Fruit fly (Drosophila melanogaster) whole organism, embryonic: Measurements from ENCODE around the gene CG10343.

Experiments
- Asciz ChIP-seq: fragments of 200-800 bp; sonication (Bioruptor generic); optimal IDR thresholded peaks from 2 replicates; lab custom pipeline; 2017; ENCODE audit warnings: missing biosample characterization, mild to moderate bottlenecking, missing genetic modification characterization, missing genetic modification reagents
- CG10147 ChIP-seq: fragments of 200-800 bp; sonication (Bioruptor generic); optimal IDR thresholded peaks from 2 replicates; lab custom pipeline; 2019; ENCODE audit warnings: missing biosample characterization, mild to moderate bottlenecking, missing genetic modification characterization, moderate library complexity
- CG12942 ChIP-seq: fragments of 200-800 bp; sonication (Bioruptor generic); optimal IDR thresholded peaks from 3 replicates; lab custom pipeline; 2016; ENCODE audit warnings: missing biosample characterization, missing genetic modification characterization
- CG13287 ChIP-seq: fragments of 200-800 bp; sonication (Bioruptor generic); IDR thresholded peaks from 2 replicates; pipeline ENCODE4 v1.3.6; 2022; ENCODE audit warnings: missing biosample characterization, missing genetic modification characterization; ENCODE audit not compliant: partially characterized antibody
- CG13424 ChIP-seq: fragments of 200-800 bp; sonication (Bioruptor generic); optimal IDR thresholded peaks from 2 replicates; lab custom pipeline; 2019; ENCODE audit warnings: missing biosample characterization, mild to moderate bottlenecking, missing genetic modification characterization, moderate library complexity
- CG16863 ChIP-seq: fragments of 200-800 bp; sonication (Bioruptor generic); optimal IDR thresholded peaks from 3 replicates; lab custom pipeline; 2016; ENCODE audit warnings: missing biosample characterization, missing genetic modification characterization
- CG17612 ChIP-seq: fragments of 200-800 bp; sonication (Bioruptor generic); IDR thresholded peaks from 2 replicates; pipeline ENCODE4 v1.3.6; 2022; ENCODE audit warnings: missing biosample characterization, missing genetic modification characterization
- CG3726 ChIP-seq: fragments of 200-800 bp; sonication (Bioruptor generic); IDR thresholded peaks from 3 replicates; pipeline ENCODE4, ENCODE4 v1.3.6; 2022; ENCODE audit warnings: missing biosample characterization, missing genetic modification characterization
- CG4404 ChIP-seq: fragments of 200-800 bp; sonication (Bioruptor generic); IDR thresholded peaks from 2 replicates; pipeline ENCODE4 v1.3.6; 2022; ENCODE audit warnings: missing biosample characterization, missing genetic modification characterization
- CG4424 ChIP-seq: fragments of 200-800 bp; sonication (Bioruptor generic); optimal IDR thresholded peaks from 3 replicates; lab custom pipeline; 2016; ENCODE audit warnings: missing biosample characterization, missing genetic modification characterization
- CG4730 ChIP-seq: fragments of 200-800 bp; sonication (Bioruptor generic); IDR thresholded peaks from 2 replicates; pipeline ENCODE4 v1.3.6; 2022; ENCODE audit warnings: missing biosample characterization, missing genetic modification characterization
- CG6683 ChIP-seq: fragments of 200-800 bp; sonication (Bioruptor generic); optimal IDR thresholded peaks from 2 replicates; lab custom pipeline; 2017; ENCODE audit warnings: missing biosample characterization, mild to moderate bottlenecking, missing genetic modification characterization, missing genetic modification reagents
- CG6765 ChIP-seq: fragments of 200-800 bp; sonication (Bioruptor generic); optimal IDR thresholded peaks from 3 replicates; lab custom pipeline; 2017; ENCODE audit warnings: missing biosample characterization, mild to moderate bottlenecking, missing genetic modification characterization
- CG7372 ChIP-seq: fragments of 200-800 bp; sonication (Bioruptor generic); IDR thresholded peaks from 2 replicates; pipeline ENCODE4 v1.3.6; 2022; ENCODE audit warnings: missing biosample characterization, missing genetic modification characterization
- CG7556 ChIP-seq: fragments of 200-800 bp; sonication (Bioruptor generic); optimal IDR thresholded peaks from 2 replicates; lab custom pipeline; 2017; ENCODE audit warnings: missing biosample characterization, mild to moderate bottlenecking, missing genetic modification characterization
- CG7786 ChIP-seq: fragments of 200-800 bp; sonication (Bioruptor generic); optimal IDR thresholded peaks from 2 replicates; lab custom pipeline; 2016; ENCODE audit warnings: missing biosample characterization, missing genetic modification characterization
- CG8924 ChIP-seq: fragments of 200-800 bp; optimal IDR thresholded peaks from 3 replicates; lab custom pipeline; 2019; ENCODE audit warnings: missing biosample characterization, mild to moderate bottlenecking, missing genetic modification characterization, moderate library complexity
- Dip3 ChIP-seq: fragments of 200-800 bp; sonication (Bioruptor generic); optimal IDR thresholded peaks from 3 replicates; lab custom pipeline; 2016; ENCODE audit warnings: missing biosample characterization, missing genetic modification characterization
- Elba2 ChIP-seq: fragments of 200-800 bp; sonication (Bioruptor generic); optimal IDR thresholded peaks from 3 replicates; lab custom pipeline; 2016; ENCODE audit warnings: missing biosample characterization, missing genetic modification characterization
- HLHmδ ChIP-seq: fragments of 200-800 bp; sonication (Bioruptor generic); optimal IDR thresholded peaks from 2 replicates; lab custom pipeline; 2018; ENCODE audit warnings: missing biosample characterization, mild to moderate bottlenecking, missing genetic modification characterization, moderate library complexity
- Lhr ChIP-seq: fragments of 200-800 bp; sonication (Bioruptor generic); optimal IDR thresholded peaks from 3 replicates; lab custom pipeline; 2017; ENCODE audit warnings: mild to moderate bottlenecking, missing biosample characterization, missing genetic modification reagents, missing genetic modification characterization
- Nf-YB ChIP-seq: fragments of 200-800 bp; sonication (Bioruptor generic); optimal IDR thresholded peaks from 3 replicates; lab custom pipeline; 2019; ENCODE audit warnings: missing biosample characterization, mild to moderate bottlenecking, missing genetic modification characterization, moderate library complexity
- Oaz ChIP-seq: fragments of 200-800 bp; sonication (Bioruptor generic); IDR thresholded peaks from 2 replicates; pipeline ENCODE4 v1.3.6; 2022; ENCODE audit warnings: missing biosample characterization, missing genetic modification characterization
- Opbp ChIP-seq: fragments of 200-800 bp; sonication (Bioruptor generic); IDR thresholded peaks from 3 replicates; pipeline ENCODE4 v1.3.6; 2022; ENCODE audit warnings: missing biosample characterization, missing genetic modification characterization; ENCODE audit not compliant: partially characterized antibody
- Ptx1 ChIP-seq: fragments of 200-800 bp; sonication (Bioruptor generic); IDR thresholded peaks from 2 replicates; pipeline ENCODE4 v1.3.6; 2022; ENCODE audit warnings: missing biosample characterization, missing genetic modification characterization
- Sry-δ ChIP-seq: fragments of 200-800 bp; sonication (Bioruptor generic); optimal IDR thresholded peaks from 2 replicates; lab custom pipeline; 2016; ENCODE audit warnings: missing biosample characterization, missing genetic modification characterization
- Ssrp ChIP-seq: fragments of 200-800 bp; sonication (Bioruptor generic); optimal IDR thresholded peaks from 2 replicates; lab custom pipeline; 2018; ENCODE audit warnings: missing biosample characterization, mild to moderate bottlenecking, missing genetic modification characterization, moderate library complexity
- Stat92E ChIP-seq, 3 experiments: fragments of >200 bp in 2 of 3; fragments of 200-800 bp in 1 of 3; sonication (Bioruptor generic) in 1 of 3; optimal IDR thresholded peaks; 2 replicates each; lab custom pipeline; 2017 to 2019; ENCODE audit warnings: missing biosample characterization in 3 of 3, missing genetic modification characterization in 3 of 3, mild to moderate bottlenecking in 1 of 3, moderate library complexity in 1 of 3
- Taf1 ChIP-seq: fragments of 200-800 bp; sonication (Bioruptor generic); IDR thresholded peaks from 2 replicates; pipeline ENCODE4 v1.3.6; 2022; ENCODE audit warnings: missing biosample characterization, missing genetic modification characterization
- Usf ChIP-seq: fragments of 200-800 bp; sonication (Bioruptor generic); optimal IDR thresholded peaks from 2 replicates; lab custom pipeline; 2017; ENCODE audit warnings: missing genotype, missing biosample characterization, missing genetic modification characterization
- Xrp1 ChIP-seq: fragments of 200-800 bp; sonication (Bioruptor generic); IDR thresholded peaks from 2 replicates; pipeline ENCODE4 v1.3.6; 2022; ENCODE audit warnings: missing biosample characterization, missing genetic modification characterization
- ac ChIP-seq: fragments of 200-800 bp; sonication (Bioruptor generic); optimal IDR thresholded peaks from 3 replicates; lab custom pipeline; 2017; ENCODE audit warnings: missing biosample characterization, mild to moderate bottlenecking, missing genetic modification characterization
- crp ChIP-seq, 2 experiments: fragments of 200-800 bp; sonication (Bioruptor generic); optimal IDR thresholded peaks; 2 replicates in 1 of 2; 3 replicates in 1 of 2; lab custom pipeline; 2017; ENCODE audit warnings: missing biosample characterization in 2 of 2, missing genetic modification characterization in 2 of 2, mild to moderate bottlenecking in 1 of 2, moderate library complexity in 1 of 2
- dmrt11E ChIP-seq: fragments of 200-800 bp; sonication (Bioruptor generic); optimal IDR thresholded peaks from 3 replicates; lab custom pipeline; 2018; ENCODE audit warnings: missing biosample characterization, mild to moderate bottlenecking, missing genetic modification characterization, moderate library complexity
- fru ChIP-seq: fragments of >200 bp; optimal IDR thresholded peaks from 2 replicates; lab custom pipeline; 2017
- gce ChIP-seq: fragments of 200-800 bp; sonication (Bioruptor generic); IDR thresholded peaks from 3 replicates; pipeline ENCODE4 v1.3.6; 2022; ENCODE audit warnings: missing biosample characterization, missing genetic modification characterization
- gfzf ChIP-seq: fragments of 200-800 bp; sonication (Bioruptor generic); optimal IDR thresholded peaks from 2 replicates; lab custom pipeline; 2016; ENCODE audit warnings: missing biosample characterization, mild to moderate bottlenecking, missing genetic modification characterization, moderate library complexity
- grn ChIP-seq: fragments of 200-800 bp; sonication (Bioruptor generic); optimal IDR thresholded peaks from 3 replicates; lab custom pipeline; 2017; ENCODE audit warnings: missing biosample characterization, missing genetic modification characterization
- inv ChIP-seq: fragments of 200-800 bp; sonication (Bioruptor generic); IDR thresholded peaks from 2 replicates; pipeline ENCODE4 v1.3.6; 2022; ENCODE audit warnings: missing biosample characterization, missing genetic modification characterization; ENCODE audit not compliant: partially characterized antibody
- maf-S ChIP-seq: fragments of 200-800 bp; sonication (Bioruptor generic); optimal IDR thresholded peaks from 2 replicates; lab custom pipeline; 2016; ENCODE audit warnings: missing biosample characterization, missing genetic modification characterization
- nerfin-1 ChIP-seq: fragments of 200-800 bp; sonication (Bioruptor generic); optimal IDR thresholded peaks from 3 replicates; lab custom pipeline; 2019; ENCODE audit warnings: missing biosample characterization, mild to moderate bottlenecking, missing genetic modification characterization, moderate library complexity
- pita ChIP-seq: fragments of 200-800 bp; sonication (Bioruptor generic); optimal IDR thresholded peaks from 2 replicates; lab custom pipeline; 2017; ENCODE audit warnings: missing biosample characterization, mild to moderate bottlenecking, missing genetic modification characterization
- scrt ChIP-seq: fragments of 200-800 bp; sonication (Bioruptor generic); optimal IDR thresholded peaks from 2 replicates; lab custom pipeline; 2018; ENCODE audit warnings: missing biosample characterization, mild to moderate bottlenecking, missing genetic modification characterization, moderate library complexity
- slou ChIP-seq: fragments of 200-800 bp; sonication (Bioruptor generic); optimal IDR thresholded peaks from 3 replicates; lab custom pipeline; 2016; ENCODE audit warnings: missing biosample characterization, missing genetic modification characterization
- sqz ChIP-seq: fragments of 200-800 bp; sonication (Bioruptor generic); optimal IDR thresholded peaks from 3 replicates; lab custom pipeline; 2018; ENCODE audit warnings: missing biosample characterization, mild to moderate bottlenecking, missing genetic modification characterization
- tin ChIP-seq: fragments of 200-800 bp; sonication (Bioruptor generic); optimal IDR thresholded peaks from 3 replicates; lab custom pipeline; 2016; ENCODE audit warnings: missing biosample characterization, missing genetic modification characterization
- tup ChIP-seq: fragments of 200-800 bp; sonication (Bioruptor generic); optimal IDR thresholded peaks from 2 replicates; lab custom pipeline; 2016; ENCODE audit warnings: missing biosample characterization, mild to moderate bottlenecking, missing genetic modification characterization, moderate library complexity
- wek ChIP-seq: fragments of 200-800 bp; sonication (Bioruptor generic); optimal IDR thresholded peaks from 3 replicates; lab custom pipeline; 2018; ENCODE audit warnings: missing biosample characterization, mild to moderate bottlenecking, missing genetic modification characterization, moderate library complexity
- zf30C ChIP-seq: fragments of 200-800 bp; sonication (Bioruptor generic); optimal IDR thresholded peaks from 3 replicates; lab custom pipeline; 2018; ENCODE audit warnings: missing biosample characterization, mild to moderate bottlenecking, missing genetic modification characterization
- zfh2 ChIP-seq: fragments of 200-800 bp; sonication (Bioruptor generic); optimal IDR thresholded peaks from 2 replicates; lab custom pipeline; 2016; ENCODE audit warnings: missing biosample characterization, missing genetic modification characterization

The CG10343 gene

DNA sequence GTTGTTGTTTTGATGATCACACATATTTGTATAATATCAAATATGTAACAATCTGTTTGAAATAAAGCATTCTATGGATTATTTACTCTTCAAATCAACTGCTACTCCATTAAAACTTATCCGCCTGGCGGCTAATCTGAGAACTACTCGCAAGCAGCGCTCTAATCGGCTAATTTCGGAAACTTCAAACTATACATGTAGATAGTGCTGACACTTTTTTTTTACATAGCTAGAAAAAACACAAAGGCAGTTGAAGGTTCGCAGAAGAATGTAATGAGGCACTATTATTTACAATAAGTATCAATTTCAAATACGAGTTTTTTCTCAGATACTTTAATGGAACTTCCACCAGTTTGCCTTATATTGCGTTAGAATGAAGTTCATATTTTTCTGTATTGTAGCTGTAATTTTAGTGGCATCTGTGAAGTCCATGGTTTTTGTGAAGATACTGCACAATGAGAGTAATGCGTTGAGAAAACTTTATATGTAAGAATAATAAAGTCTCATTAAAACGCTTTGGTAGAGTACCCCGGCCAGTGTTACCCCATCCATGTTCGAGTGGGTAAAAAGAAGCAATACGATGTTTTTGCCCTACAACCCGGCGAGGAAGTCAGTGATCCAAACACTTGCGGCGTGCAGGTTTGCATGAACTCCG lies 37.2 kb upstream of the CG10343 start (continued):
- TF ChIP-seq CG6683 (GFP tag; lab: Kevin White, UChicago) (no peak), CG13424 (tag; lab: Kevin White, UChicago) (peak; percentile 10), Stat92E (GFP tag; optimal IDR thresholded peaks at IDR 0.05; lab: Kevin White, UChicago) (no peak), Asciz (GFP tag; lab: Kevin White, UChicago) (no peak), nerfin-1 (no peak), Dip3 (peak; percentile 26), sqz (GFP tag; lab: Kevin White, UChicago) (no peak), pita (GFP tag; lab: Kevin White, UChicago) (peak; percentile 26), Opbp (GFP tag; lab: Robert Waterston, UW) (peak; percentile 53; the same call in 1 of the 3 replicates), CG4424 (peak; percentile 34), gce (no peak), wek (GFP tag; lab: Kevin White, UChicago) (peak; percentile 10), Elba2 (GFP tag; lab: Kevin White, UChicago) (peak; percentile 2), CG6765 (GFP tag; lab: Kevin White, UChicago) (no peak), Ptx1 (GFP tag; lab: Robert Waterston, UW) (peak; percentile 61), CG10147 (GFP tag; lab: Kevin White, UChicago) (no peak), Taf1 (GFP tag; lab: Robert Waterston, UW) (no peak), CG4730 (peak; percentile 55; the same call in 1 of the 2 replicates), Xrp1 (GFP tag; lab: Robert Waterston, UW) (no peak), fru (lab: Kevin White, UChicago) (no peak), zf30C (GFP tag; lab: Kevin White, UChicago) (no peak), gfzf (GFP tag; lab: Kevin White, UChicago) (peak; percentile 13), slou (GFP tag; lab: Kevin White, UChicago) (no peak), CG13287 (peak; percentile 40; the same call in 1 of the 2 replicates), CG17612 (GFP tag; lab: Robert Waterston, UW) (no peak), Nf-YB (GFP tag; lab: Kevin White, UChicago) (no peak), zfh2 (GFP tag; lab: Kevin White, UChicago) (peak; percentile 7), CG4404 (GFP tag; lab: Robert Waterston, UW) (no peak), Sry-δ (peak; percentile 44), tin (GFP tag; lab: Kevin White, UChicago) (peak; percentile 56), tup (GFP tag; lab: Kevin White, UChicago) (no peak), CG7372 (GFP tag; lab: Robert Waterston, UW) (peak; percentile 53; the same call in 1 of the 2 replicates), CG3726 (no peak), CG8924 (tag; lab: Kevin White, UChicago) (no peak), CG12942 (GFP tag; lab: Kevin White, UChicago) (no peak), Lhr (GFP tag; lab: Kevin White, UChicago) (peak; percentile 83), maf-S (GFP tag; lab: Kevin White, UChicago) (peak; percentile 45), HLHmδ (no peak), CG7786 (GFP tag; lab: Kevin White, UChicago) (no peak), scrt (GFP tag; lab: Kevin White, UChicago) (no peak), CG16863 (GFP tag; lab: Kevin White, UChicago) (peak; percentile 41), CG7556 (GFP tag; lab: Kevin White, UChicago) (no peak), grn (GFP tag; lab: Kevin White, UChicago) (no peak), Ssrp (tag; lab: Kevin White, UChicago) (peak; percentile 14), Oaz (GFP tag; lab: Robert Waterston, UW) (no peak), dmrt11E (tag; lab: Kevin White, UChicago) (peak; percentile 2), crp (GFP tag; optimal IDR thresholded peaks at IDR 0.05; lab: Kevin White, UChicago) (no peak), inv (GFP tag; lab: Robert Waterston, UW) (no peak), ac (no peak), Usf (no peak)
